Fruit fly (Drosophila melanogaster): Measurements from ENCODE around the gene CG4553.

The CG4553 gene

DNA sequence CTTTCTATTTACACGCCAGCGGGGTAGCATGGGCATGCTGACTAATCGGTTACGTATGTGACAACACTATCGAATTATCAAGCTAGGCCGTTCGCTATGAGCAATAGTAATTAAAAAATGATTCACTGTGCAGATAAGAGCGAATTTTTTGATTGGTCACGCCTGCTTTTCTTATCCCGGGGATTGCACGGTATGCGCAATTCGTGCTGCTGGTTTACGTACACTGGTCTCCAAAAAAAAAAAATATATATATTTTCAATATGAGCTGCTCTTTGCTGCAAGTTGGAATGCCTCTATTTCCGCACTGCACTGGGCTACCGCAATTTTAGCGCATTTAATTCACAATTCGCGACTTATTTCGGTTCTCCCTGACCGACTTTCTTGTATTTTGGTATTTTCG lies 13.7 kb upstream of the CG4553 start (continued):
- TF ChIP-seq Xbp1 (GFP tag; optimal IDR thresholded peaks at IDR 0.05), result peak; percentile 14
- TF ChIP-seq ac (GFP tag; optimal IDR thresholded peaks at IDR 0.05), result no peak
- TF ChIP-seq az2 (GFP tag; optimal IDR thresholded peaks at IDR 0.05), result peak; percentile 19
- TF ChIP-seq lmd (GFP tag; IDR thresholded peaks at IDR 0.05), result peak; percentile 34; the same call in 1 of the 2 replicates
- peak; percentile 8; the same call in 1 of the 3 replicates for TF ChIP-seq ci (GFP tag; IDR thresholded peaks at IDR 0.05)
- no peak for TF ChIP-seq CG15269 (tag; optimal IDR thresholded peaks at IDR 0.05)
- TF ChIP-seq CG6654 (GFP tag; optimal IDR thresholded peaks at IDR 0.05), result peak; percentile 22
- TF ChIP-seq CG6689 (GFP tag; IDR thresholded peaks at IDR 0.05), result peak; percentile 52
- peak; percentile 39 for TF ChIP-seq Oli (tag; optimal IDR thresholded peaks at IDR 0.05)
- TF ChIP-seq Lim3 (GFP tag; IDR thresholded peaks at IDR 0.05), result 0 out of 2 replicates have a peak, but pooled peaks have one; percentile 12
- TF ChIP-seq Dref (GFP tag; IDR thresholded peaks at IDR 0.05), result no peak
- no peak for TF ChIP-seq E2f1 (GFP tag; IDR thresholded peaks at IDR 0.05)
- 0 out of 2 replicates have a peak, but pooled peaks have one; percentile 24 for TF ChIP-seq Rx (GFP tag; IDR thresholded peaks at IDR 0.05)
- TF ChIP-seq CG8765 (GFP tag; IDR thresholded peaks at IDR 0.05), result no peak
- TF ChIP-seq CG32772 (GFP tag; IDR thresholded peaks at IDR 0.05), result peak; percentile 37; the same call in 1 of the 2 replicates
- TF ChIP-seq CG17359 (tag; optimal IDR thresholded peaks at IDR 0.05), result peak; percentile 35
- TF ChIP-seq Nf-YB (GFP tag; optimal IDR thresholded peaks at IDR 0.05), result peak; percentile 74
- no peak for TF ChIP-seq CG8290 (GFP tag; optimal IDR thresholded peaks at IDR 0.05)
- peak in 1 of 2 experiments; percentile 54 for TF ChIP-seq CG8290 (tag; optimal IDR thresholded peaks at IDR 0.05)
- TF ChIP-seq Meics (GFP tag; optimal IDR thresholded peaks at IDR 0.05), result peak; percentile 24
- TF ChIP-seq Six4 (GFP tag; optimal IDR thresholded peaks at IDR 0.05), result no peak
- peak; percentile 44 for TF ChIP-seq CG18599 (GFP tag; optimal IDR thresholded peaks at IDR 0.05)
- TF ChIP-seq CG11723 (GFP tag; optimal IDR thresholded peaks at IDR 0.05), result peak; percentile 17
- TF ChIP-seq unpg (GFP tag; optimal IDR thresholded peaks at IDR 0.05), result peak; percentile 40
- TF ChIP-seq C15 (GFP tag; IDR thresholded peaks at IDR 0.05), result no peak
- peak; percentile 34; the same call in 1 of the 2 replicates for TF ChIP-seq CG17328 (GFP tag; IDR thresholded peaks at IDR 0.05)
- peak; percentile 30 for TF ChIP-seq CG7839 (tag; optimal IDR thresholded peaks at IDR 0.05)
- TF ChIP-seq Taf1 (GFP tag; IDR thresholded peaks at IDR 0.05), result 0 out of 2 replicates have a peak, but pooled peaks have one; percentile 9
- TF ChIP-seq Xrp1 (GFP tag; IDR thresholded peaks at IDR 0.05), result peak; percentile 47
- TF ChIP-seq CG33557 (GFP tag; optimal IDR thresholded peaks at IDR 0.05), result no peak
- peak; percentile 3 for TF ChIP-seq scrt (GFP tag; optimal IDR thresholded peaks at IDR 0.05)
- TF ChIP-seq CG13296 (GFP tag; optimal IDR thresholded peaks at IDR 0.05), result no peak
- TF ChIP-seq grn (GFP tag; optimal IDR thresholded peaks at IDR 0.05), result peak; percentile 56
- TF ChIP-seq Kr (GFP tag; optimal IDR thresholded peaks at IDR 0.05), result no peak
- TF ChIP-seq CG14441 (GFP tag; IDR thresholded peaks at IDR 0.05), result 0 out of 2 replicates have a peak, but pooled peaks have one; percentile 11
- peak; percentile 88 for TF ChIP-seq D19B (GFP tag; optimal IDR thresholded peaks at IDR 0.05)
- TF ChIP-seq Nf-YC (tag; optimal IDR thresholded peaks at IDR 0.05), result peak; percentile 86
- peak; percentile 24 for TF ChIP-seq fd96Cb (tag; optimal IDR thresholded peaks at IDR 0.05)
- TF ChIP-seq da (GFP tag; optimal IDR thresholded peaks at IDR 0.05), result no peak
- TF ChIP-seq Pdp1 (GFP tag; optimal IDR thresholded peaks at IDR 0.05), result peak in 1 of 2 experiments; percentile 22
- TF ChIP-seq slp2 (GFP tag; optimal IDR thresholded peaks at IDR 0.05), result peak; percentile 12
- peak; percentile 3; the same call in 1 of the 2 replicates for TF ChIP-seq CG9932 (GFP tag; IDR thresholded peaks at IDR 0.05)
- TF ChIP-seq CG13624 (GFP tag; optimal IDR thresholded peaks at IDR 0.05), result no peak
- peak; percentile 60 for TF ChIP-seq kay (GFP tag; optimal IDR thresholded peaks at IDR 0.05)
- TF ChIP-seq CG13894 (tag; optimal IDR thresholded peaks at IDR 0.05), result no peak
- peak; percentile 9 for TF ChIP-seq CG10654 (GFP tag; optimal IDR thresholded peaks at IDR 0.05)
- peak; percentile 59 for TF ChIP-seq CG1603 (tag; optimal IDR thresholded peaks at IDR 0.05)
- TF ChIP-seq sens (GFP tag), result peak; percentile 92
- no peak for TF ChIP-seq CG15479 (GFP tag; optimal IDR thresholded peaks at IDR 0.05)
- TF ChIP-seq sisA (GFP tag; IDR thresholded peaks at IDR 0.05), result peak; percentile 41
- TF ChIP-seq CG7745 (tag; optimal IDR thresholded peaks at IDR 0.05), result no peak

Measured in whole organism, embryonic.